Worm (Caenorhabditis elegans) whole organism, midembryonic: ENCODE data around the gene C16D9.9.

Experiments used
- T22C8.4 ChIP-seq: fragments of 200-800 bp; sonication (Bioruptor generic); IDR thresholded peaks from 2 replicates; pipeline ENCODE4 v1.3.6; 2022; ENCODE audit warnings: missing genetic modification characterization, missing compliant biosample characterization
- flt-1 ChIP-seq: fragments of 200-800 bp; sonication (Bioruptor generic); IDR thresholded peaks from 2 replicates; pipeline ENCODE4 v1.3.6; 2022; ENCODE audit warnings: missing genetic modification characterization, missing compliant biosample characterization
- ref-1 ChIP-seq: fragments of 200-800 bp; sonication (Bioruptor generic); conservative IDR thresholded peaks from 2 replicates; pipeline ENCODE4 v1.3.6; 2022; ENCODE audit warnings: missing genetic modification reagents, missing genetic modification characterization, missing compliant biosample characterization
- tab-1 ChIP-seq: fragments of 200-800 bp; sonication (Bioruptor generic); IDR thresholded peaks from 2 replicates; pipeline ENCODE4 v1.3.6; 2022; ENCODE audit warnings: missing genetic modification characterization, missing compliant biosample characterization
- ztf-29 ChIP-seq: fragments of 200-800 bp; sonication (Bioruptor generic); IDR thresholded peaks from 2 replicates; pipeline ENCODE4 v1.3.6; 2022; ENCODE audit warnings: missing genetic modification reagents, missing genetic modification characterization, missing compliant biosample characterization

ce11 chrV:8285455-8285854 lies 21.4 kb downstream of the C16D9.9 start:
- no peak for TF ChIP-seq flt-1 (GFP tag; lab: Robert Waterston, UW)
- no peak for TF ChIP-seq ref-1 (GFP tag; lab: Robert Waterston, UW)
- no peak for TF ChIP-seq T22C8.4 (GFP tag; lab: Robert Waterston, UW)
- TF ChIP-seq ztf-29 (GFP tag; lab: Robert Waterston, UW), result no peak
- no peak for TF ChIP-seq tab-1
